Fruit fly (Drosophila melanogaster): ENCODE measurements around the gene CG31441.
A peak's percentile ranks its signal among the peaks of the same experiment; 100 is the strongest.

Gene CG31441

dm6 chr3R:11219883-11220282, 16.2 kb upstream of the CG31441 start, which contains the start of gene CG6689 (continued):
- TF ChIP-seq MBD-R2 (GFP tag; IDR thresholded peaks at IDR 0.05) (peak; percentile 94), Rfx (GFP tag; IDR thresholded peaks at IDR 0.05) (0 out of 2 replicates have a peak, but pooled peaks have one; percentile 24), Med (GFP tag) (peak; percentile 88), sna (GFP tag; IDR thresholded peaks at IDR 0.05; ENCODE audit: partially characterized antibody) (no peak), CG6175 (GFP tag; IDR thresholded peaks at IDR 0.05) (no peak), sc (optimal IDR thresholded peaks at IDR 0.05) (no peak), sc (GFP tag; optimal IDR thresholded peaks at IDR 0.05) (no peak), Lhr (GFP tag; optimal IDR thresholded peaks at IDR 0.05) (no peak), Bteb2 (GFP tag; optimal IDR thresholded peaks at IDR 0.05) (no peak), CG3281 (GFP tag; optimal IDR thresholded peaks at IDR 0.05) (no peak), Sry-δ (GFP tag; optimal IDR thresholded peaks at IDR 0.05) (peak; percentile 31), ems (GFP tag; optimal IDR thresholded peaks at IDR 0.05) (no peak), Hr78 (GFP tag; optimal IDR thresholded peaks at IDR 0.05) (no peak), slou (GFP tag; optimal IDR thresholded peaks at IDR 0.05) (no peak), pnt (GFP tag; optimal IDR thresholded peaks at IDR 0.05) (no peak), CG9609 (GFP tag; optimal IDR thresholded peaks at IDR 0.05) (no peak), Neu2 (GFP tag; optimal IDR thresholded peaks at IDR 0.05; ENCODE audit: borderline replicate concordance) (no peak), CoRest (tag; optimal IDR thresholded peaks at IDR 0.05) (peak; percentile 21), CG34422 (GFP tag; IDR thresholded peaks at IDR 0.05) (peak; percentile 41; the same call in 1 of the 3 replicates), bcd (GFP tag; optimal IDR thresholded peaks at IDR 0.05) (no peak), Hmr (GFP tag; optimal IDR thresholded peaks at IDR 0.05) (peak; percentile 31), MESR4 (GFP tag; optimal IDR thresholded peaks at IDR 0.05) (peak; percentile 87), CG7786 (GFP tag; optimal IDR thresholded peaks at IDR 0.05) (no peak), lov (optimal IDR thresholded peaks at IDR 0.05) (no peak), lov (GFP tag; IDR thresholded peaks at IDR 0.05) (peak; percentile 54; the same call in 1 of the 3 replicates), CG9932 (GFP tag; IDR thresholded peaks at IDR 0.05) (no peak), CG10462 (GFP tag; optimal IDR thresholded peaks at IDR 0.05) (no peak), CG12391 (tag; optimal IDR thresholded peaks at IDR 0.05) (peak; percentile 33), her (GFP tag; optimal IDR thresholded peaks at IDR 0.05) (no peak), CG11560 (tag; IDR thresholded peaks at IDR 0.05) (no peak), scrt (GFP tag; optimal IDR thresholded peaks at IDR 0.05) (peak; percentile 21), fd64A (GFP tag; optimal IDR thresholded peaks at IDR 0.05) (no peak), CG15479 (GFP tag; optimal IDR thresholded peaks at IDR 0.05) (peak; percentile 78), CG10431 (GFP tag; optimal IDR thresholded peaks at IDR 0.05) (no peak), B-H2 (GFP tag; optimal IDR thresholded peaks at IDR 0.05) (peak; percentile 15), CG17186 (GFP tag; optimal IDR thresholded peaks at IDR 0.05) (peak; percentile 92), ranshi (GFP tag; IDR thresholded peaks at IDR 0.05) (no peak), Drgx (GFP tag; IDR thresholded peaks at IDR 0.05) (no peak), CG15514 (GFP tag; optimal IDR thresholded peaks at IDR 0.05) (peak; percentile 33), nau (GFP tag; optimal IDR thresholded peaks at IDR 0.05) (no peak), CG2116 (GFP tag; optimal IDR thresholded peaks at IDR 0.05) (peak; percentile 80), CG7745 (tag; optimal IDR thresholded peaks at IDR 0.05) (no peak), CG4424 (GFP tag; optimal IDR thresholded peaks at IDR 0.05) (no peak), D19A (tag; optimal IDR thresholded peaks at IDR 0.05) (peak; percentile 3), sug (tag; optimal IDR thresholded peaks at IDR 0.05) (peak; percentile 25), luna (GFP tag; optimal IDR thresholded peaks at IDR 0.05) (no peak), Nf-YC (tag; optimal IDR thresholded peaks at IDR 0.05) (peak; percentile 5), CG9817 (tag; optimal IDR thresholded peaks at IDR 0.05) (no peak), Dip2 (GFP tag; IDR thresholded peaks at IDR 0.05) (no peak), CG17612 (GFP tag; IDR thresholded peaks at IDR 0.05) (no peak), Mrtf (GFP tag; IDR thresholded peaks at IDR 0.05) (no peak), gfzf (GFP tag; optimal IDR thresholded peaks at IDR 0.05) (peak; percentile 66)

Data from whole organism, embryonic.